Fruit fly (Drosophila melanogaster) Kc167 (cell line): ENCODE results near the gene CtsL4.

Source experiments
- psq ChIP-seq: fragments of >200 bp; optimal IDR thresholded peaks from 2 replicates; lab custom pipeline; 2017; ENCODE audit warnings: missing external identifiers
- ttk ChIP-seq: sonication (Bioruptor generic); optimal IDR thresholded peaks from 2 replicates; lab custom pipeline; 2017; ENCODE audit warnings: missing external identifiers

DNA sequence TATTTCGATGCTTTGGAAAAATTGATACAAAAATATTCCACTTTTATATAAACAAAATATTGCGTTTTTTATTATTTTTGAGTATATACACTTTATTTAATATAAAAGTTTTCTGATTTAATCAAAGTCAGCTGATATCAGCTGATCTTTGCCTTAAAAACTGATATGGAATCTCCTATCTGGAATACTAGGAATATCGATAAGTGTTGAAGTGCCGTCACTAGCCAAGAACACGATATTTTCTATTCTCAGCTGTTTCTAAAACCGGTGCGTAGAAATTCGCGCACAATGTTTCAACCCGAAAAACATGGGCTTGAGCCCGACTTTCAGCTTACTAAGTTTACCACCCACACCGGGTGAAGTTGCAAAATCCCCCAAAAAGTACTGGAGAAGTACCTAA lies 13.9 kb downstream of the CtsL4 start, which contains the start of gene Sps2:
- TF ChIP-seq ttk (lab: Kevin White, UChicago) (no peak), psq (lab: Kevin White, UChicago) (no peak)
